Worm (Caenorhabditis elegans) whole organism, L2 larva: ENCODE results near the gene ddp-1.

Experiments
- C34F6.9 ChIP-seq: fragments of 150-350 bp; optimal IDR thresholded peaks from 2 replicates; lab custom pipeline; 2014; ENCODE audit warnings: missing biosample characterization, missing genetic modification characterization
- R02D3.7 ChIP-seq: fragments of 150-350 bp; optimal IDR thresholded peaks from 2 replicates; lab custom pipeline; 2014; ENCODE audit warnings: missing biosample characterization, missing genetic modification characterization
- Y55F3AM.14 ChIP-seq: fragments of 200-800 bp; sonication (Bioruptor generic); optimal IDR thresholded peaks from 2 replicates; lab custom pipeline; 2018; ENCODE audit warnings: mild to moderate bottlenecking, missing genetic modification characterization, missing compliant biosample characterization
- alr-1 ChIP-seq: fragments of 150-350 bp; optimal IDR thresholded peaks from 2 replicates; lab custom pipeline; 2014; ENCODE audit warnings: missing biosample characterization, missing genetic modification characterization
- ama-1 ChIP-seq: fragments of 150-350 bp; optimal IDR thresholded peaks from 2 replicates; lab custom pipeline; 2018; ENCODE audit warnings: inconsistent platforms
- blmp-1 ChIP-seq: sonication (generic microtip); optimal IDR thresholded peaks from 2 replicates; lab custom pipeline; 2017; ENCODE audit warnings: missing genetic modification characterization, mild to moderate bottlenecking, missing compliant biosample characterization, antibody characterized with exemption, moderate library complexity; ENCODE audit not compliant: insufficient read depth
- ceh-82 ChIP-seq: fragments of 150-350 bp; optimal IDR thresholded peaks from 2 replicates; lab custom pipeline; 2014; ENCODE audit warnings: missing biosample characterization, missing genetic modification characterization
- crh-2 ChIP-seq: sonication (generic microtip); optimal IDR thresholded peaks from 2 replicates; lab custom pipeline; 2017; ENCODE audit warnings: missing biosample characterization, missing genetic modification characterization
- dmd-4 ChIP-seq: sonication (generic microtip); optimal IDR thresholded peaks from 2 replicates; lab custom pipeline; 2017; ENCODE audit warnings: missing biosample characterization, missing genetic modification characterization
- egl-27 ChIP-seq: sonication (generic microtip); optimal IDR thresholded peaks from 3 replicates; lab custom pipeline; 2017; ENCODE audit warnings: missing biosample characterization, missing genetic modification reagents, missing genetic modification characterization
- fos-1 ChIP-seq: fragments of 150-350 bp; optimal IDR thresholded peaks from 2 replicates; lab custom pipeline; 2014; ENCODE audit warnings: missing biosample characterization, missing genetic modification characterization
- gmeb-1 ChIP-seq: fragments of 150-350 bp; optimal IDR thresholded peaks from 2 replicates; lab custom pipeline; 2014; ENCODE audit warnings: missing biosample characterization, missing genetic modification characterization
- lin-13 ChIP-seq: fragments of 150-350 bp; optimal IDR thresholded peaks from 2 replicates; lab custom pipeline; 2014; ENCODE audit warnings: missing biosample characterization, missing genetic modification reagents, missing genetic modification characterization
- lin-39 ChIP-seq: fragments of 150-350 bp; optimal IDR thresholded peaks from 2 replicates; lab custom pipeline; 2014; ENCODE audit warnings: missing biosample characterization, missing genetic modification reagents, missing genetic modification characterization
- lsy-2 ChIP-seq, 2 experiments: fragments of 150-350 bp in 1 of 2; sonication (generic microtip) in 1 of 2; optimal IDR thresholded peaks; 2 replicates each; lab custom pipeline; 2014 to 2017; ENCODE audit warnings: missing biosample characterization in 2 of 2, missing genetic modification characterization in 2 of 2
- mab-5 ChIP-seq: fragments of 150-350 bp; optimal IDR thresholded peaks from 2 replicates; lab custom pipeline; 2014; ENCODE audit warnings: missing biosample characterization, missing genetic modification characterization
- mbf-1 ChIP-seq: sonication (generic microtip); optimal IDR thresholded peaks from 2 replicates; lab custom pipeline; 2017; ENCODE audit warnings: missing biosample characterization, missing genetic modification characterization
- mdl-1 ChIP-seq, 2 experiments: fragments of 150-350 bp in 1 of 2; sonication (generic microtip) in 1 of 2; optimal IDR thresholded peaks; 2 replicates each; lab custom pipeline; 2017; ENCODE audit warnings: missing biosample characterization in 2 of 2, missing genetic modification characterization in 2 of 2
- nhr-11 ChIP-seq: fragments of 150-350 bp; optimal IDR thresholded peaks from 2 replicates; lab custom pipeline; 2014; ENCODE audit warnings: missing biosample characterization, missing genetic modification characterization
- nhr-21 ChIP-seq: fragments of 150-350 bp; optimal IDR thresholded peaks from 2 replicates; lab custom pipeline; 2014; ENCODE audit warnings: missing biosample characterization, missing genetic modification characterization
- nhr-23 ChIP-seq: fragments of 150-350 bp; optimal IDR thresholded peaks from 2 replicates; lab custom pipeline; 2014; ENCODE audit warnings: missing biosample characterization, missing genetic modification reagents, missing genetic modification characterization
- nhr-25 ChIP-seq: fragments of 150-350 bp; sonication (generic microtip); optimal IDR thresholded peaks from 3 replicates; lab custom pipeline; 2014; ENCODE audit warnings: missing biosample characterization, missing genetic modification characterization
- nhr-6 ChIP-seq: fragments of 150-350 bp; optimal IDR thresholded peaks from 2 replicates; lab custom pipeline; 2014; ENCODE audit warnings: missing biosample characterization, missing genetic modification characterization
- nhr-77 ChIP-seq: fragments of 150-350 bp; optimal IDR thresholded peaks from 2 replicates; lab custom pipeline; 2014; ENCODE audit warnings: missing biosample characterization, missing genetic modification characterization
- skn-1 ChIP-seq: sonication (generic microtip); optimal IDR thresholded peaks from 2 replicates; lab custom pipeline; 2017; ENCODE audit warnings: missing biosample characterization, missing genetic modification characterization
- sma-3 ChIP-seq: sonication (generic microtip); optimal IDR thresholded peaks from 2 replicates; lab custom pipeline; 2016; ENCODE audit warnings: missing genetic modification reagents, missing genetic modification characterization, missing compliant biosample characterization
- sma-9 ChIP-seq, 2 experiments: fragments of 150-350 bp in 1 of 2; sonication (generic microtip) in 1 of 2; optimal IDR thresholded peaks; 2 replicates each; lab custom pipeline; 2014 to 2016; ENCODE audit warnings: missing genetic modification characterization in 2 of 2, mild to moderate bottlenecking in 1 of 2, missing biosample characterization in 1 of 2, missing compliant biosample characterization in 1 of 2, missing genetic modification reagents in 1 of 2, moderate library complexity in 1 of 2
- unc-39 ChIP-seq: fragments of 150-350 bp; optimal IDR thresholded peaks from 2 replicates; lab custom pipeline; 2014; ENCODE audit warnings: missing biosample characterization, missing genetic modification characterization
- unc-55 ChIP-seq: fragments of 150-350 bp; sonication (generic microtip); optimal IDR thresholded peaks from 3 replicates; lab custom pipeline; 2014; ENCODE audit warnings: missing biosample characterization, missing genetic modification reagents, missing genetic modification characterization
- unc-62 ChIP-seq: fragments of 150-350 bp; optimal IDR thresholded peaks from 2 replicates; lab custom pipeline; 2014; ENCODE audit warnings: missing biosample characterization, missing genetic modification reagents, missing genetic modification characterization
- zag-1 ChIP-seq: fragments of 150-350 bp; optimal IDR thresholded peaks from 2 replicates; lab custom pipeline; 2014; ENCODE audit warnings: missing biosample characterization, missing genetic modification characterization
- ztf-1 ChIP-seq: fragments of 200-800 bp; sonication (Bioruptor generic); conservative IDR thresholded peaks from 2 replicates; pipeline ENCODE4 v1.3.6; 2022; ENCODE audit warnings: missing genetic modification characterization, missing compliant biosample characterization
- ztf-11 ChIP-seq: sonication (generic microtip); optimal IDR thresholded peaks from 2 replicates; lab custom pipeline; 2017; ENCODE audit warnings: missing biosample characterization, missing genetic modification characterization
- ztf-4 ChIP-seq: fragments of 150-350 bp; optimal IDR thresholded peaks from 2 replicates; lab custom pipeline; 2014; ENCODE audit warnings: missing biosample characterization, missing genetic modification characterization

ddp-1 gene

DNA sequence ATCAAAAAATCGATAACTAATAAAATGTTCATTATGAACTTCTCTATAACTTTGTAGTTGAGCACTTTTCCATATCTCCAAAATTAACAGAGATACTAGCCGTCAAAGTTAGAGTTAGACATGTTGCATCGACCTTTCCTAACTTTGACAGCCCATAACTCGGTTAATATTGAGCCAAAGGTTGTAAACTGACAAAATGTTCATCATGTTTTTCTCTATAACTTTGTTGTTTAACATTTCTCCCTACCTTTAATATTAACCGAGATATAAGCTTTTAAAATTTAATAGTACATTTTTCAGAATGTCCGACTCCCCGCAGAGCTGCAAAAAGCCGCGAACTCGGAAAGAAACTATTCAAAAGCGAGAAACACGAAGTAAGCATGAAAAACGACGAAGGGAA, 4.6 kb upstream of the ddp-1 start, which contains the start of gene hlh-33:
hlh-33 (plus strand) TSS at position 301 of the 400 bp plus-strand sequence.
- TF ChIP-seq nhr-77 (tag; lab: Kevin White, UChicago) = no peak
- TF ChIP-seq gmeb-1 (tag; lab: Kevin White, UChicago) = no peak
- TF ChIP-seq unc-39 = no peak
- no peak for TF ChIP-seq nhr-11 (tag; lab: Kevin White, UChicago)
- no peak for TF ChIP-seq ama-1 (lab: Kevin White, UChicago)
- no peak for TF ChIP-seq sma-3 (GFP tag; lab: Kevin White, UChicago)
- TF ChIP-seq Y55F3AM.14 (GFP tag; lab: Kevin White, UChicago) = no peak
- no peak for TF ChIP-seq nhr-23 (tag; lab: Kevin White, UChicago)
- no peak for TF ChIP-seq C34F6.9 (tag; lab: Kevin White, UChicago)
- TF ChIP-seq mab-5 = no peak
- TF ChIP-seq ztf-11 (tag; lab: Kevin White, UChicago) = no peak
- no peak for TF ChIP-seq ceh-82 (tag; lab: Kevin White, UChicago)
- TF ChIP-seq alr-1 (tag; lab: Kevin White, UChicago) = no peak
- no peak for TF ChIP-seq dmd-4 (tag; lab: Kevin White, UChicago)

DNA sequence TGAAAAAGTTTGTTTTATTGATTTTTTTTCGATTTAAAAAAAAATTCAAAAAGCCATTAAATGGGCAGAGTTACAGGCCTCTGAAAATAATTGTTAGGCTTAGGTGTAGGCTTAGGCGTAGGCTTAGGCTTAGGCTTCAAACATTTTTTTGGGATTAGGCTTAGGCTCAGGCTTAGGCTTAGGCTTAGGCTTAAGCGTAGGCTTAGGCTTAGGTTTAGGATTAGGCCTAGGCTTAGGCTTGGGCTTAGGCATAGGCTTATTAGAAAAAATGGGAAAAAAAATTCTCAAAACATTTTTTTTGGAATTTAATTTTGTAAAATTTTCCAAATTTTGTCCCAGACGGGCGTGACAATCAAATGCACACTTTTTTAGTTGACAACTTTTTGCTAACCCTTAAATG, 3.5 kb upstream of the ddp-1 start:
- TF ChIP-seq nhr-21 = no peak
- TF ChIP-seq ztf-4 (tag; lab: Kevin White, UChicago) = no peak
- TF ChIP-seq ama-1 (lab: Kevin White, UChicago) = no peak
- TF ChIP-seq skn-1 (tag; lab: Kevin White, UChicago) = no peak
- TF ChIP-seq sma-3 (GFP tag; lab: Kevin White, UChicago) = no peak
- no peak for TF ChIP-seq crh-2 (tag; lab: Kevin White, UChicago)
- TF ChIP-seq zag-1 = no peak
- no peak for TF ChIP-seq unc-55
- TF ChIP-seq lin-13 = no peak
- TF ChIP-seq lin-39 (tag; lab: Kevin White, UChicago) = no peak
- no peak for TF ChIP-seq Y55F3AM.14 (GFP tag; lab: Kevin White, UChicago)
- TF ChIP-seq nhr-77 (tag; lab: Kevin White, UChicago) = no peak
- no peak for TF ChIP-seq lsy-2 (tag; optimal IDR thresholded peaks at IDR 0.05; lab: Kevin White, UChicago)

DNA sequence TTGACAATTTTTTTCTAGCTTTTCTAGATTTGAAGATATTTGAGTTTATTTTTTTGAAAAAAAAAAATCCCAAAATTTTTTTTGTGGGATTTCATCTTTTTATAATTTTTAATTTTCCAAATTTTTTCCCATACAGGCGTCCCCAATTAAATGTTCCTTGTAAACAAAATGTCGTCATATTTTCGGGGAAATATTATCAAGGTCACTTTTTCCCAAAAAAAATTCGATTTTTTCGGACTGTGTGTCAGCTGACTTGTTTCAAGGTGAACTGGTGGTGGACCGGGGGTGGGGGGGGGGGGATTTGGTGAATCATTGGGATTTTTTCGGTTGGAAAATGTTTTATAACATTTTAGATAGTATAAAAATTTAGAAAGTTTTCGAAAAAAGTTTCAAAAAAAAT, 3.0 kb upstream of the ddp-1 start:
- TF ChIP-seq nhr-25 (tag; lab: Kevin White, UChicago) = peak; percentile 8
- TF ChIP-seq mbf-1 (tag; lab: Kevin White, UChicago) = no peak
- no peak for TF ChIP-seq nhr-21
- TF ChIP-seq blmp-1 = no peak

DNA sequence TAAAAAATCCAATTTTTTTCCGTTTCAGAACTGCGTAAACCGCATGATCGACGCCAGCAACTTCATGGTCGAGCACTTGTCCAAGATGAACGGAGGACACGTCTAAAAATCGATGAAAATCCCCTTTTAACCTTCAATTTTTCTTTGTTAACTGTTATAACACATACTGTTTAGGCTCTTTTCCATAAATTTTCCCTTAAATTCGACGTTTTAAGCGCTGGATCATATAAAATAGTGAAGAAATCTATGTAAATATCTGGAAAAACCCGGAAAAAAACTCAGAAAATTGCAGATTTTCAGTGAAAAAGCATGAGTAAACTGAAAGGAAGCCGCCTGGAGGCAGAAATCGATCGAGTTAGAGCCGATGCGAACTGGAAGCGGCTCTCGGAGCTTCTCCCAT, 441 bp downstream of the ddp-1 start, which contains the start of gene ttc-7:
ttc-7 (plus strand) TSS at position 301 of the 400 bp plus-strand sequence.
- TF ChIP-seq ztf-4 (tag; lab: Kevin White, UChicago) = no peak
- TF ChIP-seq unc-62 (GFP tag; lab: Kevin White, UChicago) = no peak
- TF ChIP-seq fos-1 (tag; lab: Kevin White, UChicago) = no peak
- no peak for TF ChIP-seq nhr-6
- TF ChIP-seq sma-9 (GFP tag; optimal IDR thresholded peaks at IDR 0.05; lab: Kevin White, UChicago) = no peak
- TF ChIP-seq sma-9 (tag; optimal IDR thresholded peaks at IDR 0.05; lab: Kevin White, UChicago) = no peak
- TF ChIP-seq gmeb-1 (tag; lab: Kevin White, UChicago) = no peak
- TF ChIP-seq nhr-11 (tag; lab: Kevin White, UChicago) = no peak

DNA sequence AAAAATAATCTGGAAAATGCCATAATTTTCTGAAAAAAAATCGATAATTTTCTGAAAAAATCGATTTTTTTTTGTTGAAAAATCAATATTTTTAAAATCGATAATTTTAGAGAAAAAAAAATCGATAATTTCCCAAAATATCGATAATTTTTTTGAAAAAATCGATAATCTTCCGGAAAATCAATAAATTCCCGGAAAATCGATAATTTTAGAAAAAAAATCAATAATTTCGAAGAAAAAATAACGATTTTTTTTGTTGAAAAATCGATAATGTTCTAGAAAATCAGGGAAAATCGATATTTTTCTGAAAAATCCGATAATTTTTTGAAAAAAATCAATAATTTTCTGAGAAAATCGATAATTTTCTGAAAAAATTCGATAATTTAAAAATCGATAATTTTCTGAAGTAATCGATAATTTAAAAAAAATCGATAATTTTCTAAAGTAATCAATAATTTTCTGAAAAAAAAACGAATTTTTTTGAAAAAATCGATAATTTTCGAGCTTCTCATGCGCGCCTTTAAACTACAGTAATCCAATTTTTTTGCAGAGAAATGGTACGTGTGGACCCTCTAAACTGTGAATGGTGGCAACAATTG, 16.7 kb downstream of the ddp-1 start:
- TF ChIP-seq nhr-11 (tag; lab: Kevin White, UChicago) (no peak), lsy-2 (tag; optimal IDR thresholded peaks at IDR 0.05; lab: Kevin White, UChicago) (no peak), mbf-1 (tag; lab: Kevin White, UChicago) (no peak), R02D3.7 (tag; lab: Kevin White, UChicago) (no peak), nhr-77 (tag; lab: Kevin White, UChicago) (no peak)

DNA sequence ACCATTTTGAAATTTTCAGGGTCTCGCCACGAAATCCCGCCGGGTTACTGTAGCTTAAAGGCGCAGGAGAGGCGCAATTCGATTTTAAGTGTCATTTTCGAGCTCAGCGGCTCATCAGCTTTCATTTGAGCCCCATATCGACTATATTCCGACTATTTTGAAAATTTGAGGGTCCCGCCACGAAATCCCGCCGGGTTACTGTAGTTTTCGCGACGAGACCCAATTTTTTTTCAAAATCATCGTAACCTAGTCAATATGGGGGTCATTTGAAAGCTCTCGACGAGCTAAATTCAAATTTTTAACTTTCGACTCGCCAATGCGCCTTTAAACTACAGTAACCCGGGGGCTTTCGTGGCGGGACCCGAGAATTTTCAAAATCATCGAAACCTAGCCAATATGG, 17.5 kb downstream of the ddp-1 start:
- peak in 1 of 2 experiments; percentile 60 for TF ChIP-seq lsy-2 (tag; optimal IDR thresholded peaks at IDR 0.05; lab: Kevin White, UChicago)
- peak; percentile 53 for TF ChIP-seq lin-13
- no peak for TF ChIP-seq egl-27 (tag; lab: Kevin White, UChicago)
- no peak for TF ChIP-seq mab-5
- no peak for TF ChIP-seq ztf-1 (GFP tag; lab: Robert Waterston, UW)
- TF ChIP-seq mdl-1 (tag; optimal IDR thresholded peaks at IDR 0.05; lab: Kevin White, UChicago) = no peak
